Fruit fly (Drosophila melanogaster): ENCODE data around the gene Marcal1.

The Marcal1 gene

DNA sequence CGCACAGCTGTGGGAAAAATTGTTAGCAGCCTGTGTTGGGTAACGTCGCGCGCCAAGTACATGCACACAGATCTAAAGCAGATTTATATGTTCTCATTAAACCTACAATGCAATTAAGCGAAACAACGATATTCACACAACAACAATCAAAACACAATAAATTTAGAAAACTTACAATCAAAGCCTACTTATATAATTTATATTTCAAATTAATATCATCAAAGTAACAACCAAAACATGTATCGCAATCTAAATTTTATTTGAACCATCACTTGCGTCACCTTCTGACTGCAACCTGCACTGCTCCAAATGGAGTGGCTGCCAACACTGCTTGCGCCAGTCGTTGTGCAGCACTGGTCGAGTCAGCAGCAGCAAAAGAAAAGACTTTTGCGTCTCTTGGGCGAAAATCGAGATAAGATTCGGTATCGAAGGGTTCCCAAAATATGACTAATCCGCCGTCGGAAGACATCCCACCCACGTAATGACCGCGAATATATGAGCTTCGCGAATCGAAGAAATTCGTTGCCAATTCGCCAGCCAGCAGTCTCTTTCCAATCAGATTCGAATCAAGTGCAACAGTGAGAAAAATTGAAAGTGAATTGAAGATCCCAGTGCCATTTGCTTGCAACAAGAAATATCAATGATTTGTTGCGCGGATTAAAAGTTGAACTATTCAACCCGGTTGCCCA lies 26.1 kb downstream of the Marcal1 start, which contains the start of the genes CG8892 and CG34126:
TSS of gene CG8892 (minus strand) at position 315 of the 689 bp plus-strand sequence.
TSS of gene CG34126 (plus strand) at position 337 of the 689 bp plus-strand sequence.
- TF ChIP-seq Crg-1 (GFP tag; optimal IDR thresholded peaks at IDR 0.05) (peak; percentile 99), Clk (GFP tag; optimal IDR thresholded peaks at IDR 0.05) (peak; percentile 99), CG1620 (GFP tag; optimal IDR thresholded peaks at IDR 0.05) (peak; percentile 99), cic (GFP tag; optimal IDR thresholded peaks at IDR 0.05) (peak; percentile 89), CG33017 (tag; optimal IDR thresholded peaks at IDR 0.05) (peak; percentile 96), CG7045 (GFP tag; optimal IDR thresholded peaks at IDR 0.05) (peak; percentile 97), Mnt (GFP tag; optimal IDR thresholded peaks at IDR 0.05) (peak; percentile 97), toe (GFP tag; optimal IDR thresholded peaks at IDR 0.05) (peak; percentile 99), ovo (GFP tag; optimal IDR thresholded peaks at IDR 0.05) (peak; percentile 99), pad (GFP tag; optimal IDR thresholded peaks at IDR 0.05) (peak; percentile 96), CG7101 (tag; optimal IDR thresholded peaks at IDR 0.05) (peak; percentile 98), Hr96 (GFP tag; optimal IDR thresholded peaks at IDR 0.05) (peak; percentile 96), CG5204 (GFP tag; optimal IDR thresholded peaks at IDR 0.05) (peak; percentile 98), CG14711 (tag; optimal IDR thresholded peaks at IDR 0.05) (peak; percentile 95), kay (GFP tag; ENCODE audit: borderline replicate concordance) (no peak), CG11617 (GFP tag; optimal IDR thresholded peaks at IDR 0.05) (peak; percentile 99), tj (GFP tag; optimal IDR thresholded peaks at IDR 0.05) (peak; percentile 90), cnc (optimal IDR thresholded peaks at IDR 0.05) (no peak), bab1 (GFP tag; optimal IDR thresholded peaks at IDR 0.05) (peak; percentile 95), CG12768 (GFP tag; optimal IDR thresholded peaks at IDR 0.05) (peak; percentile 99)

DNA sequence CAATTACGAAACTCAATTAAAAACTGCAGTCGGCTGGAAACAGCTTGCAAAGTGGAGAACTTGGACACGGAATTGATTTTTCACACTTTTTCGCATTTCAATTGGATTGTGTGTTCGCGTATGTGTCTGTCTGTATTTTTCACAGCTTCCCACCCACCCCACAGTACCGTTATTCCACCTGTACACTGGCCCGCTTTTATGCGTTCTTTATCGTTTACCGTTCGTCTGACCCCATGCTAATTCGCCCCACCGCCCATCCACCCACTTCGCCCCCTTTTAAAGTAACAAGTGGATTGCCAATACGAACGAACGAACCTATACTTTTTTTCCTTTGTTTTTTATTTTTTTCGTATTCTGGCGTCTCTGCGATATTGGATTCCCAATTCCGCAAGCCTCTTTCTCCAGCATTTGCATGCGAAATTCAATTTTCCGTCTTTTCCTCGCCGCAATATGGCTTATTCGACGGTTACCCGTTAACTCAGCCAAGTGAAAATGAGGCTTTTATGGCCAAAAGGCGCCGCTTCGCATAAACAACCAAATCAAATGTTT lies 26.9 kb downstream of the Marcal1 start:
- TF ChIP-seq tj (GFP tag; optimal IDR thresholded peaks at IDR 0.05) (peak; percentile 41), kay (GFP tag; ENCODE audit: borderline replicate concordance) (no peak), CG1620 (GFP tag; optimal IDR thresholded peaks at IDR 0.05) (no peak), Crg-1 (GFP tag; optimal IDR thresholded peaks at IDR 0.05) (no peak), CG12768 (GFP tag; optimal IDR thresholded peaks at IDR 0.05) (no peak), Hr96 (GFP tag; optimal IDR thresholded peaks at IDR 0.05) (no peak), toe (GFP tag; optimal IDR thresholded peaks at IDR 0.05) (no peak), Clk (GFP tag; optimal IDR thresholded peaks at IDR 0.05) (no peak), cnc (optimal IDR thresholded peaks at IDR 0.05) (no peak), CG7045 (GFP tag; optimal IDR thresholded peaks at IDR 0.05) (no peak), pad (GFP tag; optimal IDR thresholded peaks at IDR 0.05) (peak; percentile 9), CG33017 (tag; optimal IDR thresholded peaks at IDR 0.05) (no peak), bab1 (GFP tag; optimal IDR thresholded peaks at IDR 0.05) (no peak), Mnt (GFP tag; optimal IDR thresholded peaks at IDR 0.05) (no peak), CG5204 (GFP tag; optimal IDR thresholded peaks at IDR 0.05) (no peak), ovo (GFP tag; optimal IDR thresholded peaks at IDR 0.05) (peak; percentile 86), CG7101 (tag; optimal IDR thresholded peaks at IDR 0.05) (no peak), CG14711 (tag; optimal IDR thresholded peaks at IDR 0.05) (no peak), cic (GFP tag; optimal IDR thresholded peaks at IDR 0.05) (no peak), CG11617 (GFP tag; optimal IDR thresholded peaks at IDR 0.05) (no peak)

dm6 chr2L:4995010-4995836 lies 39.9 kb downstream of the Marcal1 start:
- TF ChIP-seq ovo (GFP tag; optimal IDR thresholded peaks at IDR 0.05) (no peak), Crg-1 (GFP tag; optimal IDR thresholded peaks at IDR 0.05) (no peak), cnc (optimal IDR thresholded peaks at IDR 0.05) (no peak), CG7045 (GFP tag; optimal IDR thresholded peaks at IDR 0.05) (no peak), kay (GFP tag; ENCODE audit: borderline replicate concordance) (no peak)

dm6 chr2L:4995837-4996136 lies 40.5 kb downstream of the Marcal1 start:
- TF ChIP-seq toe (GFP tag; optimal IDR thresholded peaks at IDR 0.05) (no peak), CG33017 (tag; optimal IDR thresholded peaks at IDR 0.05) (no peak), CG12768 (GFP tag; optimal IDR thresholded peaks at IDR 0.05) (no peak), kay (GFP tag; ENCODE audit: borderline replicate concordance) (no peak), pad (GFP tag; optimal IDR thresholded peaks at IDR 0.05) (no peak), bab1 (GFP tag; optimal IDR thresholded peaks at IDR 0.05) (no peak), CG7045 (GFP tag; optimal IDR thresholded peaks at IDR 0.05) (no peak), Hr96 (GFP tag; optimal IDR thresholded peaks at IDR 0.05) (no peak), CG7101 (tag; optimal IDR thresholded peaks at IDR 0.05) (no peak), CG14711 (tag; optimal IDR thresholded peaks at IDR 0.05) (no peak)

DNA sequence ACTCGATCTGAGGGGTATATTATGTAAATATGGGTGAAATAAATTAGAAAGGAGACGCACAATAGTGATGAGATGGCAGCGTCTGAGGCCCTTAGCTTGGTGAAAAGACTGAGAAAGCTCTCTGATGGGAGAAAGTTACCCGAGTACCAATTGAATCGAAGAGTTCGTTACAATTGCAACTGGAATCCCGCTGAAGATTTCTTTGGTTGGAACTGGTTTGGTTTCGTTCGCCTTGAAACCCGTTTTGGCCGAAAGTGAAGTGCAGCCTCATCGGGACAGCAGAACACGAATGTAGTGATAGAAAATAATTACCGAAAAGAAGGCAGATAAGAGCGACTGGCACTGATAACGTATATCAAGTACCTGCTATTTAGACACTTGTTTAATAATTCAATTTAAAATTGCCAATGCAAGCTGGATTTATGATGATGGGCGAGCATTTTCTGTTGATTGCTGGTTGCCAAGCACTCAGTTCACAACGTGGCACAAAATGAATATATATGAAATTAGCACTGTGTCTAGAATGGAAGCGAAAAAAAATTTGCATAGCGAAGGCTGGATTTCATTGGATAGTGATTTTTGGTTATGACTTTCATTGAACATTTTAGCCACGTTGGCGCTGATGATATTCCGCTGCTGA lies 41.1 kb downstream of the Marcal1 start:
- TF ChIP-seq tj (GFP tag; optimal IDR thresholded peaks at IDR 0.05): peak; percentile 82
- TF ChIP-seq Crg-1 (GFP tag; optimal IDR thresholded peaks at IDR 0.05): no peak

Data from whole organism, adult.